Fruit fly (Drosophila melanogaster) whole organism, embryonic: ENCODE results near the gene CG18213.
A peak's percentile ranks its signal among the peaks of the same experiment; 100 is the strongest.

Source experiments
- Abd-B ChIP-seq: fragments of 200-800 bp; sonication (Bioruptor generic); optimal IDR thresholded peaks from 2 replicates; lab custom pipeline; 2018; ENCODE audit warnings: missing biosample characterization, mild to moderate bottlenecking, missing genetic modification characterization, moderate library complexity
- Atf3 ChIP-seq: fragments of 200-800 bp; sonication (Bioruptor generic); optimal IDR thresholded peaks from 3 replicates; lab custom pipeline; 2016; ENCODE audit warnings: missing biosample characterization, missing genetic modification characterization
- CG10654 ChIP-seq: fragments of 200-800 bp; sonication (Bioruptor generic); optimal IDR thresholded peaks from 2 replicates; lab custom pipeline; 2016; ENCODE audit warnings: missing biosample characterization, missing genetic modification characterization
- CG11093 ChIP-seq: fragments of 200-800 bp; sonication (Bioruptor generic); IDR thresholded peaks from 3 replicates; pipeline ENCODE4 v1.3.6; 2022; ENCODE audit warnings: missing biosample characterization, missing genetic modification characterization
- CG11247 ChIP-seq: fragments of 200-800 bp; sonication (Bioruptor generic); IDR thresholded peaks from 2 replicates; pipeline ENCODE4 v1.3.6; 2022; ENCODE audit warnings: missing biosample characterization, missing genetic modification characterization
- CG14050 ChIP-seq: fragments of 200-800 bp; sonication (Bioruptor generic); IDR thresholded peaks from 3 replicates; pipeline ENCODE4 v1.3.6; 2022; ENCODE audit warnings: missing biosample characterization, missing genetic modification characterization
- CG16813 ChIP-seq: fragments of 200-800 bp; sonication (Bioruptor generic); IDR thresholded peaks from 3 replicates; pipeline ENCODE4 v1.3.6; 2022; ENCODE audit warnings: missing biosample characterization, missing genetic modification characterization; ENCODE audit not compliant: partially characterized antibody
- CG16863 ChIP-seq: fragments of 200-800 bp; sonication (Bioruptor generic); optimal IDR thresholded peaks from 3 replicates; lab custom pipeline; 2016; ENCODE audit warnings: missing biosample characterization, missing genetic modification characterization
- CG17361 ChIP-seq: fragments of 200-800 bp; sonication (Bioruptor generic); IDR thresholded peaks from 3 replicates; pipeline ENCODE4 v1.3.6; 2022; ENCODE audit warnings: missing biosample characterization, missing genetic modification characterization
- CG17612 ChIP-seq: fragments of 200-800 bp; sonication (Bioruptor generic); IDR thresholded peaks from 2 replicates; pipeline ENCODE4 v1.3.6; 2022; ENCODE audit warnings: missing biosample characterization, missing genetic modification characterization
- CG2889 ChIP-seq: fragments of 200-800 bp; sonication (Bioruptor generic); IDR thresholded peaks from 3 replicates; pipeline ENCODE4 v1.3.6; 2022; ENCODE audit warnings: missing biosample characterization, missing genetic modification characterization
- CG30020 ChIP-seq: fragments of 200-800 bp; optimal IDR thresholded peaks from 2 replicates; lab custom pipeline; 2019; ENCODE audit warnings: missing biosample characterization, mild to moderate bottlenecking, missing genetic modification characterization, moderate library complexity
- CG3163 ChIP-seq: fragments of 200-800 bp; sonication (Bioruptor generic); optimal IDR thresholded peaks from 3 replicates; lab custom pipeline; 2016; ENCODE audit warnings: missing biosample characterization, missing genetic modification characterization
- CG3995 ChIP-seq: fragments of 200-800 bp; sonication (Bioruptor generic); optimal IDR thresholded peaks from 3 replicates; lab custom pipeline; 2016; ENCODE audit warnings: missing biosample characterization, missing genetic modification characterization
- CG4820 ChIP-seq: fragments of 200-800 bp; sonication (Bioruptor generic); optimal IDR thresholded peaks from 3 replicates; lab custom pipeline; 2016; ENCODE audit warnings: missing biosample characterization, missing genetic modification characterization
- CG6272 ChIP-seq: fragments of 200-800 bp; sonication (Bioruptor generic); IDR thresholded peaks from 2 replicates; pipeline ENCODE4 v1.3.6; 2022; ENCODE audit warnings: missing biosample characterization, missing genetic modification characterization
- CG6791 ChIP-seq: fragments of 200-800 bp; sonication (Bioruptor generic); IDR thresholded peaks from 3 replicates; pipeline ENCODE4 v1.3.6; 2022; ENCODE audit warnings: missing biosample characterization, missing genetic modification characterization; ENCODE audit not compliant: partially characterized antibody
- CG7928 ChIP-seq: fragments of 200-800 bp; sonication (Bioruptor generic); optimal IDR thresholded peaks from 2 replicates; lab custom pipeline; 2017; ENCODE audit warnings: missing biosample characterization, mild to moderate bottlenecking, missing genetic modification characterization
- CG9797 ChIP-seq: fragments of 200-800 bp; sonication (Bioruptor generic); optimal IDR thresholded peaks from 3 replicates; lab custom pipeline; 2018; ENCODE audit warnings: missing biosample characterization, mild to moderate bottlenecking, missing genetic modification characterization
- CoRest ChIP-seq: fragments of 200-800 bp; sonication (Bioruptor generic); optimal IDR thresholded peaks from 3 replicates; lab custom pipeline; 2018; ENCODE audit warnings: missing biosample characterization, mild to moderate bottlenecking, missing genetic modification characterization, moderate library complexity
- Dll ChIP-seq: fragments of 200-800 bp; sonication (Bioruptor generic); IDR thresholded peaks from 4 replicates; pipeline ENCODE4 v1.3.6; 2022; ENCODE audit warnings: missing biosample characterization, missing genetic modification characterization; ENCODE audit not compliant: partially characterized antibody
- E2f2 ChIP-seq: fragments of 200-800 bp; sonication (Bioruptor generic); IDR thresholded peaks from 2 replicates; pipeline ENCODE4 v1.3.6; 2022; ENCODE audit warnings: missing biosample characterization, missing genetic modification characterization
- Ets97D ChIP-seq: fragments of 200-800 bp; sonication (Bioruptor generic); optimal IDR thresholded peaks from 3 replicates; lab custom pipeline; 2016; ENCODE audit warnings: missing biosample characterization, missing genetic modification characterization
- HHEX ChIP-seq: fragments of 200-800 bp; sonication (Bioruptor generic); optimal IDR thresholded peaks from 3 replicates; lab custom pipeline; 2017; ENCODE audit warnings: missing biosample characterization, mild to moderate bottlenecking, missing genetic modification characterization, missing genetic modification reagents
- Lhr ChIP-seq: fragments of 200-800 bp; sonication (Bioruptor generic); optimal IDR thresholded peaks from 3 replicates; lab custom pipeline; 2017; ENCODE audit warnings: mild to moderate bottlenecking, missing biosample characterization, missing genetic modification reagents, missing genetic modification characterization
- MTF-1 ChIP-seq: fragments of 200-800 bp; sonication (Bioruptor generic); optimal IDR thresholded peaks from 2 replicates; lab custom pipeline; 2018; ENCODE audit warnings: missing biosample characterization, mild to moderate bottlenecking, missing genetic modification characterization, borderline replicate concordance
- Mad ChIP-seq: fragments of 200-800 bp; sonication (Bioruptor generic); optimal IDR thresholded peaks from 2 replicates; lab custom pipeline; 2016; ENCODE audit warnings: missing biosample characterization, missing genetic modification characterization
- NFAT ChIP-seq: fragments of 200-800 bp; sonication (Bioruptor generic); IDR thresholded peaks from 2 replicates; pipeline ENCODE4 v1.3.6; 2022; ENCODE audit warnings: missing biosample characterization, missing genetic modification characterization
- PHDP ChIP-seq: fragments of 200-800 bp; sonication (Bioruptor generic); optimal IDR thresholded peaks from 3 replicates; lab custom pipeline; 2018; ENCODE audit warnings: missing biosample characterization, mild to moderate bottlenecking, missing genetic modification characterization, moderate library complexity
- Rfx ChIP-seq: fragments of 200-800 bp; sonication (Bioruptor generic); IDR thresholded peaks from 2 replicates; pipeline ENCODE4 v1.3.6; 2022; ENCODE audit warnings: missing biosample characterization, missing genetic modification characterization
- YL-1 ChIP-seq: fragments of 200-800 bp; sonication (Bioruptor generic); optimal IDR thresholded peaks from 3 replicates; lab custom pipeline; 2017; ENCODE audit warnings: missing biosample characterization, mild to moderate bottlenecking, missing genetic modification characterization
- al ChIP-seq: fragments of 200-800 bp; sonication (Bioruptor generic); IDR thresholded peaks from 2 replicates; pipeline ENCODE4 v1.3.6; 2022; ENCODE audit warnings: missing biosample characterization, missing genetic modification characterization
- ara ChIP-seq: fragments of 200-800 bp; sonication (Bioruptor generic); IDR thresholded peaks from 2 replicates; pipeline ENCODE4 v1.3.6; 2022; ENCODE audit warnings: missing biosample characterization, missing genetic modification characterization
- bigmax ChIP-seq: fragments of 200-800 bp; sonication (Bioruptor generic); optimal IDR thresholded peaks from 2 replicates; lab custom pipeline; 2018; ENCODE audit warnings: missing biosample characterization, mild to moderate bottlenecking, missing genetic modification characterization
- cas ChIP-seq: fragments of 200-800 bp; sonication (Bioruptor generic); IDR thresholded peaks from 2 replicates; pipeline ENCODE4 v1.3.6; 2022; ENCODE audit warnings: missing biosample characterization, missing genetic modification characterization
- croc ChIP-seq: fragments of 200-800 bp; sonication (Bioruptor generic); conservative IDR thresholded peaks from 3 replicates; pipeline ENCODE4 v1.3.6; 2022; ENCODE audit warnings: missing biosample characterization, missing genetic modification characterization
- eyg ChIP-seq: fragments of 200-800 bp; sonication (Bioruptor generic); optimal IDR thresholded peaks from 3 replicates; lab custom pipeline; 2016; ENCODE audit warnings: missing biosample characterization, missing genetic modification characterization
- gro ChIP-seq: fragments of 200-800 bp; sonication (Bioruptor generic); optimal IDR thresholded peaks from 2 replicates; lab custom pipeline; 2016; ENCODE audit warnings: missing biosample characterization, missing genetic modification characterization
- her ChIP-seq: fragments of 200-800 bp; sonication (Bioruptor generic); optimal IDR thresholded peaks from 2 replicates; lab custom pipeline; 2016; ENCODE audit warnings: missing biosample characterization, missing genetic modification characterization
- maf-S ChIP-seq: fragments of 200-800 bp; sonication (Bioruptor generic); optimal IDR thresholded peaks from 2 replicates; lab custom pipeline; 2016; ENCODE audit warnings: missing biosample characterization, missing genetic modification characterization
- oc ChIP-seq: fragments of 200-800 bp; sonication (Bioruptor generic); optimal IDR thresholded peaks from 2 replicates; lab custom pipeline; 2018; ENCODE audit warnings: missing biosample characterization, mild to moderate bottlenecking, missing genetic modification characterization, moderate library complexity
- sc ChIP-seq, 3 experiments: fragments of >200 bp in 2 of 3; fragments of 200-800 bp in 1 of 3; sonication (Bioruptor generic) in 1 of 3; optimal IDR thresholded peaks; 2 replicates in 2 of 3; 3 replicates in 1 of 3; lab custom pipeline; 2017; ENCODE audit warnings: mild to moderate bottlenecking in 1 of 3, missing biosample characterization in 1 of 3, missing genetic modification characterization in 1 of 3, missing genetic modification reagents in 1 of 3
- sd ChIP-seq: fragments of 200-800 bp; sonication (Bioruptor generic); optimal IDR thresholded peaks from 3 replicates; lab custom pipeline; 2018; ENCODE audit warnings: missing biosample characterization, mild to moderate bottlenecking, missing genetic modification characterization, moderate library complexity
- slbo ChIP-seq: fragments of 200-800 bp; sonication (Bioruptor generic); IDR thresholded peaks from 2 replicates; pipeline ENCODE4 v1.3.6; 2022; ENCODE audit warnings: missing biosample characterization, missing genetic modification characterization
- tap ChIP-seq: fragments of 200-800 bp; optimal IDR thresholded peaks from 3 replicates; lab custom pipeline; 2019; ENCODE audit warnings: missing biosample characterization, mild to moderate bottlenecking, missing genetic modification characterization, moderate library complexity
- tna ChIP-seq: fragments of 200-800 bp; sonication (Bioruptor generic); IDR thresholded peaks from 2 replicates; pipeline ENCODE4 v1.3.6; 2022; ENCODE audit warnings: missing biosample characterization, missing genetic modification characterization; ENCODE audit not compliant: partially characterized antibody
- tx ChIP-seq: fragments of 200-800 bp; sonication (Bioruptor generic); optimal IDR thresholded peaks from 2 replicates; lab custom pipeline; 2016; ENCODE audit warnings: missing biosample characterization, missing genetic modification characterization
- unpg ChIP-seq: fragments of 200-800 bp; sonication (Bioruptor generic); optimal IDR thresholded peaks from 3 replicates; lab custom pipeline; 2018; ENCODE audit warnings: missing biosample characterization, mild to moderate bottlenecking, missing genetic modification characterization, moderate library complexity
- wor ChIP-seq: fragments of 200-800 bp; sonication (Bioruptor generic); IDR thresholded peaks from 2 replicates; pipeline ENCODE4 v1.3.6; 2022; ENCODE audit warnings: missing biosample characterization, missing genetic modification characterization
- zfh1 ChIP-seq: fragments of 200-800 bp; sonication (Bioruptor generic); IDR thresholded peaks from 3 replicates; pipeline ENCODE4 v1.3.6; 2022; ENCODE audit warnings: missing biosample characterization, missing genetic modification characterization

CG18213 gene

DNA sequence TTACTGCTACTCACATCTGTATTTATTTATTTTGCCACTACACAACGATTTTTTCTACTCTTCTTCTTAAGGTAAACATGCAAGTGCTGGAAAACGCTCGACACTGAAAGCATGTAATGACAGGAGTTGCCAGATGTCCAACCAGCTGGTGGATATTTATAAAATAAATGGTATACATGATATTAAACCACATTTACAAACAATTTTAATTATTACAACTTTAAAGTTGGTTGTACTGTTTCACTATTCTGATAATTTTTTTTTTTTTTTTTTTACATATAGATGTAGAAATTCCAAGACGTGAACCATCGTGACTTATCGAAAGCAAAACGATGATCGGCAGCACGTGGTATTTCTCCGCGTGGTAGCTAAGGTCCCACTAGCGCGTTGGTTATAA lies 39.9 kb upstream of the CG18213 start, which contains the start of the genes Keap1 and kuk (continued):
- TF ChIP-seq Dll (GFP tag; lab: Robert Waterston, UW): peak; percentile 91
- 0 out of 3 replicates have a peak, but pooled peaks have one; percentile 4 for TF ChIP-seq CG2889 (GFP tag; lab: Robert Waterston, UW)
- peak; percentile 40; the same call in 1 of the 2 replicates for TF ChIP-seq cas (GFP tag; lab: Robert Waterston, UW)
- no peak for TF ChIP-seq YL-1 (GFP tag; lab: Kevin White, UChicago)
- peak; percentile 46; the same call in 1 of the 2 replicates for TF ChIP-seq CG6272 (GFP tag; lab: Robert Waterston, UW)
- peak; percentile 43 for TF ChIP-seq CG7928 (GFP tag; lab: Kevin White, UChicago)
- peak; percentile 58 for TF ChIP-seq eyg
- TF ChIP-seq CoRest (tag; lab: Kevin White, UChicago): peak; percentile 67
- peak; percentile 80 for TF ChIP-seq Rfx (GFP tag; lab: Robert Waterston, UW)
- TF ChIP-seq E2f2 (GFP tag; lab: Robert Waterston, UW): peak; percentile 64
- TF ChIP-seq al (GFP tag; lab: Robert Waterston, UW): peak; percentile 44; the same call in 1 of the 2 replicates
- no peak; the same call in 2 of the 3 replicates for TF ChIP-seq CG17361 (GFP tag; lab: Robert Waterston, UW)
- TF ChIP-seq CG11247: peak; percentile 61
- TF ChIP-seq CG30020 (tag; lab: Kevin White, UChicago): peak; percentile 9
- peak; percentile 38 for TF ChIP-seq oc (tag; lab: Kevin White, UChicago)
- TF ChIP-seq slbo: peak; percentile 72
- peak; percentile 48 for TF ChIP-seq Atf3 (GFP tag; lab: Kevin White, UChicago)
- peak; percentile 23 for TF ChIP-seq CG16863 (GFP tag; lab: Kevin White, UChicago)
- 0 out of 2 replicates have a peak, but pooled peaks have one; percentile 8 for TF ChIP-seq ara (GFP tag; lab: Robert Waterston, UW)
- peak; percentile 92 for TF ChIP-seq Lhr (GFP tag; lab: Kevin White, UChicago)
- TF ChIP-seq maf-S (GFP tag; lab: Kevin White, UChicago): peak; percentile 71
- TF ChIP-seq CG14050 (GFP tag; lab: Robert Waterston, UW): peak; percentile 25; the same call in 1 of the 3 replicates
- peak; percentile 75 for TF ChIP-seq CG6791 (GFP tag; lab: Robert Waterston, UW)
- TF ChIP-seq CG10654 (GFP tag; lab: Kevin White, UChicago): peak; percentile 43
- peak; percentile 60 for TF ChIP-seq gro (GFP tag; lab: Kevin White, UChicago)
- peak; percentile 46 for TF ChIP-seq CG3163
- TF ChIP-seq tap: no peak
- peak; percentile 78 for TF ChIP-seq CG16813 (GFP tag; lab: Robert Waterston, UW)
- peak; percentile 51 for TF ChIP-seq tx (GFP tag; lab: Kevin White, UChicago)
- peak; percentile 16; the same call in 1 of the 3 replicates for TF ChIP-seq CG11093
- peak; percentile 93 for TF ChIP-seq CG9797 (GFP tag; lab: Kevin White, UChicago)
- TF ChIP-seq MTF-1: peak; percentile 43
- TF ChIP-seq PHDP: peak; percentile 27
- TF ChIP-seq sc (optimal IDR thresholded peaks at IDR 0.05; lab: Kevin White, UChicago): no peak
- no peak for TF ChIP-seq sc (GFP tag; optimal IDR thresholded peaks at IDR 0.05; lab: Kevin White, UChicago)
- TF ChIP-seq CG3995 (GFP tag; lab: Kevin White, UChicago): peak; percentile 44
- no peak for TF ChIP-seq CG17612 (GFP tag; lab: Robert Waterston, UW)
- TF ChIP-seq Ets97D (GFP tag; lab: Kevin White, UChicago): peak; percentile 90
- TF ChIP-seq Mad (GFP tag; lab: Kevin White, UChicago): peak; percentile 72
- peak; percentile 50; the same call in 1 of the 2 replicates for TF ChIP-seq NFAT (GFP tag; lab: Robert Waterston, UW)
- peak; percentile 32 for TF ChIP-seq CG4820 (GFP tag; lab: Kevin White, UChicago)
- no peak for TF ChIP-seq Abd-B (GFP tag; lab: Kevin White, UChicago)
- no peak for TF ChIP-seq wor (GFP tag; lab: Robert Waterston, UW)
- peak; percentile 63; the same call in 1 of the 3 replicates for TF ChIP-seq zfh1 (GFP tag; lab: Robert Waterston, UW)
- no peak for TF ChIP-seq bigmax (GFP tag; lab: Kevin White, UChicago)
- peak; percentile 61 for TF ChIP-seq tna
- TF ChIP-seq sd (tag; lab: Kevin White, UChicago): peak; percentile 43
- TF ChIP-seq HHEX: peak; percentile 54
- 0 out of 3 replicates have a peak, but pooled peaks have one; percentile 15 for TF ChIP-seq croc (GFP tag; lab: Robert Waterston, UW)
- peak; percentile 29 for TF ChIP-seq her
- TF ChIP-seq unpg (GFP tag; lab: Kevin White, UChicago): peak; percentile 26
